Fruit fly (Drosophila melanogaster) whole organism, embryonic: ENCODE measurements around the gene CG42514.

Source experiments
- Bdp1 ChIP-seq: fragments of 200-800 bp; sonication (Bioruptor generic); optimal IDR thresholded peaks from 3 replicates; lab custom pipeline; 2016; ENCODE audit warnings: missing biosample characterization, missing genetic modification characterization
- CG10209 ChIP-seq: fragments of 200-800 bp; sonication (Bioruptor generic); optimal IDR thresholded peaks from 3 replicates; lab custom pipeline; 2017; ENCODE audit warnings: missing biosample characterization, mild to moderate bottlenecking, missing genetic modification characterization, missing genetic modification reagents
- CG11398 ChIP-seq: fragments of 200-800 bp; sonication (Bioruptor generic); optimal IDR thresholded peaks from 2 replicates; lab custom pipeline; 2016; ENCODE audit warnings: missing biosample characterization, missing genetic modification characterization
- CG11504 ChIP-seq: fragments of 200-800 bp; sonication (Bioruptor generic); optimal IDR thresholded peaks from 3 replicates; lab custom pipeline; 2019; ENCODE audit warnings: missing biosample characterization, mild to moderate bottlenecking, missing genetic modification characterization, moderate library complexity
- CG12071 ChIP-seq: fragments of 200-800 bp; sonication (Bioruptor generic); optimal IDR thresholded peaks from 3 replicates; lab custom pipeline; 2018; ENCODE audit warnings: missing biosample characterization, mild to moderate bottlenecking, missing genetic modification characterization
- CG1233 ChIP-seq: fragments of 200-800 bp; sonication (Bioruptor generic); optimal IDR thresholded peaks from 4 replicates; lab custom pipeline; 2018; ENCODE audit warnings: missing biosample characterization, mild to moderate bottlenecking, missing genetic modification characterization
- CG14965 ChIP-seq: fragments of 200-800 bp; sonication (Bioruptor generic); optimal IDR thresholded peaks from 2 replicates; lab custom pipeline; 2016; ENCODE audit warnings: missing biosample characterization, missing genetic modification characterization, borderline replicate concordance
- CG31441 ChIP-seq: fragments of 200-800 bp; sonication (Bioruptor generic); IDR thresholded peaks from 2 replicates; pipeline ENCODE4 v1.3.6; 2022; ENCODE audit warnings: missing biosample characterization, missing genetic modification characterization
- CG3163 ChIP-seq: fragments of 200-800 bp; sonication (Bioruptor generic); optimal IDR thresholded peaks from 3 replicates; lab custom pipeline; 2016; ENCODE audit warnings: missing biosample characterization, missing genetic modification characterization
- CG34422 ChIP-seq: fragments of 200-800 bp; sonication (Bioruptor generic); IDR thresholded peaks from 3 replicates; pipeline ENCODE4 v1.3.6; 2022; ENCODE audit warnings: missing biosample characterization, missing genetic modification characterization
- CG3847 ChIP-seq: fragments of 200-800 bp; sonication (Bioruptor generic); IDR thresholded peaks from 2 replicates; pipeline ENCODE4 v1.3.6; 2022; ENCODE audit warnings: missing biosample characterization, missing genetic modification characterization
- CG43689 ChIP-seq: fragments of 200-800 bp; sonication (Bioruptor generic); IDR thresholded peaks from 2 replicates; pipeline ENCODE4 v1.3.6; 2022; ENCODE audit warnings: missing biosample characterization, missing genetic modification characterization
- CG4854 ChIP-seq: fragments of 200-800 bp; sonication (Bioruptor generic); optimal IDR thresholded peaks from 2 replicates; lab custom pipeline; 2016; ENCODE audit warnings: missing biosample characterization, missing genetic modification characterization, inconsistent platforms
- CG5953 ChIP-seq: fragments of 200-800 bp; sonication (Bioruptor generic); IDR thresholded peaks from 2 replicates; pipeline ENCODE4 v1.3.6; 2022; ENCODE audit warnings: missing biosample characterization, missing genetic modification characterization
- CG6175 ChIP-seq: fragments of 200-800 bp; sonication (Bioruptor generic); IDR thresholded peaks from 3 replicates; pipeline ENCODE4 v1.3.6; 2022; ENCODE audit warnings: missing biosample characterization, missing genetic modification characterization
- CG6683 ChIP-seq: fragments of 200-800 bp; sonication (Bioruptor generic); optimal IDR thresholded peaks from 2 replicates; lab custom pipeline; 2017; ENCODE audit warnings: missing biosample characterization, mild to moderate bottlenecking, missing genetic modification characterization, missing genetic modification reagents
- CG8924 ChIP-seq: fragments of 200-800 bp; optimal IDR thresholded peaks from 3 replicates; lab custom pipeline; 2019; ENCODE audit warnings: missing biosample characterization, mild to moderate bottlenecking, missing genetic modification characterization, moderate library complexity
- Camta ChIP-seq: fragments of 200-800 bp; sonication (Bioruptor generic); optimal IDR thresholded peaks from 2 replicates; lab custom pipeline; 2016; ENCODE audit warnings: missing biosample characterization, missing genetic modification characterization
- Dad ChIP-seq: fragments of 200-800 bp; sonication (Bioruptor generic); optimal IDR thresholded peaks from 3 replicates; lab custom pipeline; 2016; ENCODE audit warnings: missing biosample characterization, missing genetic modification characterization
- Deaf1 ChIP-seq: fragments of 200-800 bp; optimal IDR thresholded peaks from 3 replicates; lab custom pipeline; 2019; ENCODE audit warnings: missing biosample characterization, mild to moderate bottlenecking, missing genetic modification characterization, moderate library complexity
- Dek ChIP-seq: fragments of 200-800 bp; sonication (Bioruptor generic); optimal IDR thresholded peaks from 3 replicates; lab custom pipeline; 2019; ENCODE audit warnings: missing biosample characterization, mild to moderate bottlenecking, missing genetic modification characterization, moderate library complexity
- Ets65A ChIP-seq: fragments of 200-800 bp; sonication (Bioruptor generic); peaks from one replicate; lab custom pipeline; 2016; ENCODE audit warnings: missing biosample characterization, missing genetic modification characterization
- H2.0 ChIP-seq: fragments of 200-800 bp; sonication (Bioruptor generic); IDR thresholded peaks from 2 replicates; pipeline ENCODE4 v1.3.6; 2022; ENCODE audit warnings: missing biosample characterization, missing genetic modification characterization
- Hey ChIP-seq: fragments of 200-800 bp; sonication (Bioruptor generic); optimal IDR thresholded peaks from 3 replicates; lab custom pipeline; 2018; ENCODE audit warnings: missing biosample characterization, mild to moderate bottlenecking, missing genetic modification characterization
- HmgD ChIP-seq: fragments of 200-800 bp; sonication (Bioruptor generic); optimal IDR thresholded peaks from 3 replicates; lab custom pipeline; 2016; ENCODE audit warnings: missing biosample characterization, missing genetic modification characterization
- NC2β ChIP-seq: fragments of 200-800 bp; sonication (Bioruptor generic); optimal IDR thresholded peaks from 2 replicates; lab custom pipeline; 2016; ENCODE audit warnings: missing biosample characterization, missing genetic modification characterization
- NK7.1 ChIP-seq: fragments of 200-800 bp; sonication (Bioruptor generic); optimal IDR thresholded peaks from 3 replicates; lab custom pipeline; 2016; ENCODE audit warnings: missing biosample characterization, missing genetic modification characterization
- Ptx1 ChIP-seq: fragments of 200-800 bp; sonication (Bioruptor generic); IDR thresholded peaks from 2 replicates; pipeline ENCODE4 v1.3.6; 2022; ENCODE audit warnings: missing biosample characterization, missing genetic modification characterization
- Ravus ChIP-seq: fragments of 200-800 bp; sonication (Bioruptor generic); IDR thresholded peaks from 2 replicates; pipeline ENCODE4 v1.3.6; 2022; ENCODE audit warnings: missing biosample characterization, missing genetic modification characterization
- Trl ChIP-seq, 3 experiments: fragments of >200 bp in 2 of 3; fragments of 200-800 bp in 1 of 3; sonication (Bioruptor generic) in 1 of 3; optimal IDR thresholded peaks; 2 replicates in 1 of 3; 3 replicates in 2 of 3; lab custom pipeline; 2016 to 2017; ENCODE audit warnings: missing biosample characterization in 1 of 3, missing genetic modification characterization in 1 of 3
- ase ChIP-seq: fragments of 200-800 bp; sonication (Bioruptor generic); IDR thresholded peaks from 3 replicates; pipeline ENCODE4 v1.3.6; 2022; ENCODE audit warnings: missing biosample characterization, missing genetic modification characterization
- bbx ChIP-seq: fragments of 200-800 bp; sonication (Bioruptor generic); IDR thresholded peaks from 2 replicates; pipeline ENCODE4 v1.3.6; 2022; ENCODE audit warnings: missing biosample characterization, missing genetic modification characterization; ENCODE audit not compliant: partially characterized antibody
- bcd ChIP-seq: fragments of 200-800 bp; sonication (Bioruptor generic); optimal IDR thresholded peaks from 2 replicates; lab custom pipeline; 2017; ENCODE audit warnings: missing biosample characterization, mild to moderate bottlenecking, missing genetic modification characterization
- chn ChIP-seq: fragments of 200-800 bp; sonication (Bioruptor generic); optimal IDR thresholded peaks from 2 replicates; lab custom pipeline; 2016; ENCODE audit warnings: missing biosample characterization, missing genetic modification characterization
- disco-r ChIP-seq: fragments of 200-800 bp; sonication (Bioruptor generic); optimal IDR thresholded peaks from 2 replicates; lab custom pipeline; 2016; ENCODE audit warnings: missing biosample characterization, missing genetic modification characterization
- hbn ChIP-seq: fragments of 200-800 bp; sonication (Bioruptor generic); IDR thresholded peaks from 2 replicates; pipeline ENCODE4 v1.3.6; 2022; ENCODE audit warnings: missing biosample characterization, missing genetic modification characterization; ENCODE audit not compliant: partially characterized antibody
- lab ChIP-seq: fragments of 200-800 bp; sonication (Bioruptor generic); optimal IDR thresholded peaks from 3 replicates; lab custom pipeline; 2017; ENCODE audit warnings: missing biosample characterization, missing genetic modification characterization, mild to moderate bottlenecking, moderate library complexity, missing genetic modification reagents
- lilli ChIP-seq: fragments of 200-800 bp; sonication (Bioruptor generic); optimal IDR thresholded peaks from 3 replicates; lab custom pipeline; 2016; ENCODE audit warnings: missing biosample characterization, missing genetic modification characterization
- nerfin-1 ChIP-seq: fragments of 200-800 bp; sonication (Bioruptor generic); optimal IDR thresholded peaks from 3 replicates; lab custom pipeline; 2019; ENCODE audit warnings: missing biosample characterization, mild to moderate bottlenecking, missing genetic modification characterization, moderate library complexity
- nerfin-2 ChIP-seq: fragments of 200-800 bp; sonication (Bioruptor generic); IDR thresholded peaks from 2 replicates; pipeline ENCODE4 v1.3.6; 2022; ENCODE audit warnings: missing biosample characterization, missing genetic modification characterization; ENCODE audit not compliant: partially characterized antibody
- nmo ChIP-seq: fragments of 200-800 bp; sonication (Bioruptor generic); optimal IDR thresholded peaks from 2 replicates; lab custom pipeline; 2018; ENCODE audit warnings: missing biosample characterization, mild to moderate bottlenecking, missing genetic modification characterization, moderate library complexity
- otp ChIP-seq: fragments of 200-800 bp; sonication (Bioruptor generic); IDR thresholded peaks from 3 replicates; pipeline ENCODE4, ENCODE4 v1.3.6; 2022; ENCODE audit warnings: missing biosample characterization, missing genetic modification characterization
- pita ChIP-seq: fragments of 200-800 bp; sonication (Bioruptor generic); optimal IDR thresholded peaks from 2 replicates; lab custom pipeline; 2017; ENCODE audit warnings: missing biosample characterization, mild to moderate bottlenecking, missing genetic modification characterization
- pnt ChIP-seq: fragments of 200-800 bp; sonication (Bioruptor generic); optimal IDR thresholded peaks from 3 replicates; lab custom pipeline; 2016; ENCODE audit warnings: missing biosample characterization, missing genetic modification characterization
- sd ChIP-seq: fragments of 200-800 bp; sonication (Bioruptor generic); optimal IDR thresholded peaks from 3 replicates; lab custom pipeline; 2018; ENCODE audit warnings: missing biosample characterization, mild to moderate bottlenecking, missing genetic modification characterization, moderate library complexity
- sug ChIP-seq: fragments of 200-800 bp; optimal IDR thresholded peaks from 2 replicates; lab custom pipeline; 2019; ENCODE audit warnings: missing biosample characterization, mild to moderate bottlenecking, missing genetic modification characterization, moderate library complexity
- tup ChIP-seq: fragments of 200-800 bp; sonication (Bioruptor generic); optimal IDR thresholded peaks from 2 replicates; lab custom pipeline; 2016; ENCODE audit warnings: missing biosample characterization, mild to moderate bottlenecking, missing genetic modification characterization, moderate library complexity
- wor ChIP-seq: fragments of 200-800 bp; sonication (Bioruptor generic); IDR thresholded peaks from 2 replicates; pipeline ENCODE4 v1.3.6; 2022; ENCODE audit warnings: missing biosample characterization, missing genetic modification characterization
- zen ChIP-seq: fragments of 200-800 bp; sonication (Bioruptor generic); optimal IDR thresholded peaks from 3 replicates; lab custom pipeline; 2018; ENCODE audit warnings: missing biosample characterization, mild to moderate bottlenecking, missing genetic modification characterization, moderate library complexity
- zf30C ChIP-seq: fragments of 200-800 bp; sonication (Bioruptor generic); optimal IDR thresholded peaks from 3 replicates; lab custom pipeline; 2018; ENCODE audit warnings: missing biosample characterization, mild to moderate bottlenecking, missing genetic modification characterization

CG42514 gene

DNA sequence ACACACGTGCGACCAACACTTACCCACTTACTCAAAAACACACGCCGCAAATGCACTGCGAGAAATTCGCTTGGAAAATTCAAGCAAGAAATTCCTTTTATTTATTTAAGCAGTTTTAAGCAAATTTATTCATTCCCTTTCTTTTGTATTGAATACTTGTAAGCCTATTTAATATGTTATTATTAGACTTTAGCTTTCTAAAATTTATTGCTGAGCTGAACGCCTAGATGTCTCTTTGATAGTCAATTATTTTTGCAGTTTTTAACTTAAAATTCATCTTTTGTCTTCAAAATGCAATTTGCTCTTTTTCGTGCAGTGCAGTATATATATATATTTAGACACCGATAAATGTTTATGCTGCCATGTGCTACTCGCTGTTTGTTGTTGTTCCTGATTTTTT is 37.9 kb upstream of the CG42514 start (continued):
- no peak for TF ChIP-seq pita (GFP tag; lab: Kevin White, UChicago)
- peak; percentile 85 for TF ChIP-seq lab (GFP tag; lab: Kevin White, UChicago)
- peak; percentile 43 for TF ChIP-seq disco-r (GFP tag; lab: Kevin White, UChicago)
- peak; percentile 61 for TF ChIP-seq H2.0 (GFP tag; lab: Robert Waterston, UW)
- peak; percentile 67 for TF ChIP-seq sd (tag; lab: Kevin White, UChicago)
- peak; percentile 69; the same call in 1 of the 3 replicates for TF ChIP-seq CG34422 (GFP tag; lab: Robert Waterston, UW)
- TF ChIP-seq Dad (GFP tag; lab: Kevin White, UChicago): peak; percentile 23
- peak; percentile 75 for TF ChIP-seq Camta (GFP tag; lab: Kevin White, UChicago)
- TF ChIP-seq CG11504 (tag; lab: Kevin White, UChicago): peak; percentile 90
- TF ChIP-seq CG8924 (tag; lab: Kevin White, UChicago): peak; percentile 87
- peak; percentile 66 for TF ChIP-seq Deaf1
- TF ChIP-seq CG5953: 0 out of 2 replicates have a peak, but pooled peaks have one; percentile 12
- no peak for TF ChIP-seq HmgD (GFP tag; lab: Kevin White, UChicago)
- peak; percentile 68 for TF ChIP-seq Dek (tag; lab: Kevin White, UChicago)
- TF ChIP-seq Trl (optimal IDR thresholded peaks at IDR 0.05; lab: Kevin White, UChicago): no peak
- TF ChIP-seq Trl (GFP tag; optimal IDR thresholded peaks at IDR 0.05; lab: Kevin White, UChicago): peak; percentile 53
- TF ChIP-seq nerfin-2 (GFP tag; lab: Robert Waterston, UW): no peak
- no peak for TF ChIP-seq CG11398 (GFP tag; lab: Kevin White, UChicago)
- TF ChIP-seq Ravus (GFP tag; lab: Robert Waterston, UW): peak; percentile 23
- no peak for TF ChIP-seq Bdp1 (GFP tag; lab: Kevin White, UChicago)
- peak; percentile 80 for TF ChIP-seq wor (GFP tag; lab: Robert Waterston, UW)
- peak; percentile 33 for TF ChIP-seq Hey (tag; lab: Kevin White, UChicago)
- peak; percentile 76 for TF ChIP-seq zen (tag; lab: Kevin White, UChicago)
- peak; percentile 79 for TF ChIP-seq Ptx1 (GFP tag; lab: Robert Waterston, UW)
- TF ChIP-seq bbx (GFP tag; lab: Robert Waterston, UW): no peak
- TF ChIP-seq nmo (GFP tag; lab: Kevin White, UChicago): peak; percentile 91
- TF ChIP-seq pnt (GFP tag; lab: Kevin White, UChicago): peak; percentile 62
- peak; percentile 81 for TF ChIP-seq CG10209 (GFP tag; lab: Kevin White, UChicago)
- peak; percentile 48 for TF ChIP-seq NK7.1
- TF ChIP-seq CG6683 (GFP tag; lab: Kevin White, UChicago): peak; percentile 53
- peak; percentile 93 for TF ChIP-seq Ets65A (GFP tag; lab: Kevin White, UChicago)
- peak; percentile 49; the same call in 1 of the 3 replicates for TF ChIP-seq otp (GFP tag; lab: Robert Waterston, UW)
- TF ChIP-seq lilli (GFP tag; lab: Kevin White, UChicago): peak; percentile 80
- TF ChIP-seq chn (GFP tag; lab: Kevin White, UChicago): peak; percentile 58
- peak; percentile 80 for TF ChIP-seq sug (tag; lab: Kevin White, UChicago)
- peak; percentile 58 for TF ChIP-seq CG4854 (GFP tag; lab: Kevin White, UChicago)
- peak; percentile 48 for TF ChIP-seq zf30C (GFP tag; lab: Kevin White, UChicago)
- TF ChIP-seq hbn (GFP tag; lab: Robert Waterston, UW): no peak
- peak; percentile 76 for TF ChIP-seq nerfin-1 (tag; lab: Kevin White, UChicago)
- TF ChIP-seq CG3163: no peak
- TF ChIP-seq CG3847: peak; percentile 63
- peak; percentile 87 for TF ChIP-seq bcd (GFP tag; lab: Kevin White, UChicago)
- TF ChIP-seq tup (GFP tag; lab: Kevin White, UChicago): no peak
- no peak for TF ChIP-seq CG43689 (GFP tag; lab: Robert Waterston, UW)
- TF ChIP-seq ase (GFP tag; lab: Robert Waterston, UW): 0 out of 3 replicates have a peak, but pooled peaks have one; percentile 40
- TF ChIP-seq CG31441: peak; percentile 88
- TF ChIP-seq NC2β (GFP tag; lab: Kevin White, UChicago): peak; percentile 39
- TF ChIP-seq CG14965 (GFP tag; lab: Kevin White, UChicago): peak; percentile 1
- TF ChIP-seq CG1233 (GFP tag; lab: Kevin White, UChicago): peak; percentile 79
- TF ChIP-seq CG6175: 0 out of 3 replicates have a peak, but pooled peaks have one; percentile 34
- peak; percentile 35 for TF ChIP-seq CG12071
